Worm (Caenorhabditis elegans) whole organism, L4 larva: Measurements from ENCODE around the gene srz-97.

ENCODE experiments used
- R02D3.7 ChIP-seq: fragments of 150-350 bp; sonication (generic microtip); optimal IDR thresholded peaks from 3 replicates; lab custom pipeline; 2014; ENCODE audit warnings: missing biosample characterization, missing genetic modification characterization
- Y5F2A.4 ChIP-seq: fragments of 200-800 bp; sonication (Bioruptor generic); optimal IDR thresholded peaks from 2 replicates; lab custom pipeline; 2018; ENCODE audit warnings: mild to moderate bottlenecking, missing genetic modification characterization, missing compliant biosample characterization
- ama-1 ChIP-seq: fragments of 150-350 bp; optimal IDR thresholded peaks from 2 replicates; lab custom pipeline; 2014; ENCODE audit warnings: inconsistent platforms, mixed read lengths
- lin-39 ChIP-seq: fragments of 150-350 bp; optimal IDR thresholded peaks from 2 replicates; lab custom pipeline; 2014; ENCODE audit warnings: missing biosample characterization, missing genetic modification reagents, missing genetic modification characterization
- nhr-28 ChIP-seq: fragments of 150-350 bp; optimal IDR thresholded peaks from 2 replicates; lab custom pipeline; 2014; ENCODE audit warnings: missing biosample characterization, missing genetic modification characterization
- nhr-77 ChIP-seq: fragments of 150-350 bp; optimal IDR thresholded peaks from 2 replicates; lab custom pipeline; 2014; ENCODE audit warnings: missing biosample characterization, missing genetic modification characterization
- pqm-1 ChIP-seq: sonication (generic microtip); optimal IDR thresholded peaks from 2 replicates; lab custom pipeline; 2017; ENCODE audit warnings: missing biosample characterization, missing genetic modification characterization
- zag-1 ChIP-seq: fragments of 150-350 bp; optimal IDR thresholded peaks from 2 replicates; lab custom pipeline; 2014; ENCODE audit warnings: missing biosample characterization, missing genetic modification characterization
- zfp-2 ChIP-seq: sonication (generic microtip); optimal IDR thresholded peaks from 2 replicates; lab custom pipeline; 2016; ENCODE audit warnings: mild to moderate bottlenecking, missing genetic modification characterization, missing compliant biosample characterization
- ztf-11 ChIP-seq: fragments of 150-350 bp; optimal IDR thresholded peaks from 2 replicates; lab custom pipeline; 2014; ENCODE audit warnings: missing biosample characterization, missing genetic modification characterization

ce11 chrV:14419855-14420254, 48.2 kb downstream of the srz-97 start:
- no peak for TF ChIP-seq Y5F2A.4 (GFP tag; lab: Kevin White, UChicago)
- TF ChIP-seq pqm-1: no peak
- TF ChIP-seq R02D3.7: no peak
- no peak for TF ChIP-seq lin-39 (tag; lab: Kevin White, UChicago)
- no peak for TF ChIP-seq nhr-77 (tag; lab: Kevin White, UChicago)
- TF ChIP-seq nhr-28 (tag; lab: Kevin White, UChicago): no peak
- TF ChIP-seq ztf-11 (tag; lab: Kevin White, UChicago): no peak
- TF ChIP-seq zfp-2 (tag; lab: Kevin White, UChicago): no peak
- no peak for TF ChIP-seq zag-1 (tag; lab: Kevin White, UChicago)
- TF ChIP-seq ama-1 (lab: Kevin White, UChicago): no peak
